Fruit fly (Drosophila melanogaster): Measurements from ENCODE around the gene mIF2.

DNA sequence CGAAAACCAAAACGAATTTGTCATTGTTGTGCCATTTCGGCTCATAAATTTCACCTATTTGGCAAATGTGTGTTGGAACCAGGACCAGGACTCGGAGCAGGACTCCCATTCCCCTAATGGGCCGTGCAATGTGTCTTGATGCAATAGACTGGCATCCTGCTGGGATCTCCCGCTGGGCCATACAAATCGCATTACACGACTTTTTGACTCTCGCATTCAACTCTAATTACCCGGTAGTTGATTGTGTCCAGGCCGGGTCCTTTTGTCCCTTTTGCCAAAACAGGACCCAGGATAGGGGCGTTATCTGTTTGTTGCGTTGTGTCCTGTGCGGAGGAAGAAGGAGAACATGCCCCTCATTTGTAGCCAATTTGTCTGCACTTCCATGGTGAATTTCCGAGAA lies 10.7 kb upstream of the mIF2 start:
- no peak for TF ChIP-seq Met (GFP tag; optimal IDR thresholded peaks at IDR 0.05)
- TF ChIP-seq Blimp-1 (GFP tag; optimal IDR thresholded peaks at IDR 0.05): no peak
- TF ChIP-seq CG11762 (GFP tag; optimal IDR thresholded peaks at IDR 0.05; ENCODE audit: insufficient read depth): no peak
- TF ChIP-seq achi (GFP tag; optimal IDR thresholded peaks at IDR 0.05): no peak
- no peak for TF ChIP-seq acj6 (GFP tag; optimal IDR thresholded peaks at IDR 0.05)
- TF ChIP-seq CG4318 (GFP tag; optimal IDR thresholded peaks at IDR 0.05): no peak
- TF ChIP-seq CG6854 (GFP tag; optimal IDR thresholded peaks at IDR 0.05): no peak
- no peak for TF ChIP-seq CG3032 (tag; optimal IDR thresholded peaks at IDR 0.05)
- no peak for TF ChIP-seq fd59A (GFP tag; optimal IDR thresholded peaks at IDR 0.05)
- TF ChIP-seq Gug (GFP tag; IDR thresholded peaks at IDR 0.05): no peak
- TF ChIP-seq dac (GFP tag; optimal IDR thresholded peaks at IDR 0.05): no peak
- TF ChIP-seq CG31627 (GFP tag; optimal IDR thresholded peaks at IDR 0.05): no peak
